Fruit fly (Drosophila melanogaster) whole organism, embryonic: ENCODE results near the gene rols.

ENCODE experiments used
- BEAF-32 ChIP-seq: fragments of 200-800 bp; sonication (Bioruptor generic); optimal IDR thresholded peaks from 3 replicates; lab custom pipeline; 2017; ENCODE audit warnings: missing biosample characterization, missing genetic modification characterization, mild to moderate bottlenecking, moderate library complexity, missing genetic modification reagents
- CG1024 ChIP-seq: fragments of 200-800 bp; sonication (Bioruptor generic); IDR thresholded peaks from 2 replicates; pipeline ENCODE4 v1.3.6; 2022; ENCODE audit warnings: missing biosample characterization, missing genetic modification characterization
- CG10267 ChIP-seq: fragments of 200-800 bp; sonication (Bioruptor generic); optimal IDR thresholded peaks from 2 replicates; lab custom pipeline; 2018; ENCODE audit warnings: missing biosample characterization, mild to moderate bottlenecking, missing genetic modification characterization, moderate library complexity
- CG11085 ChIP-seq: fragments of 200-800 bp; sonication (Bioruptor generic); IDR thresholded peaks from 2 replicates; pipeline ENCODE4 v1.3.6; 2022; ENCODE audit warnings: missing biosample characterization, missing genetic modification characterization
- CG11695 ChIP-seq: fragments of 200-800 bp; sonication (Bioruptor generic); IDR thresholded peaks from 3 replicates; pipeline ENCODE4 v1.3.6; 2022; ENCODE audit warnings: missing biosample characterization, missing genetic modification characterization
- CG12299 ChIP-seq: fragments of 200-800 bp; sonication (Bioruptor generic); optimal IDR thresholded peaks from 2 replicates; lab custom pipeline; 2018; ENCODE audit warnings: missing biosample characterization, mild to moderate bottlenecking, missing genetic modification characterization
- CG13287 ChIP-seq: fragments of 200-800 bp; sonication (Bioruptor generic); IDR thresholded peaks from 2 replicates; pipeline ENCODE4 v1.3.6; 2022; ENCODE audit warnings: missing biosample characterization, missing genetic modification characterization; ENCODE audit not compliant: partially characterized antibody
- CG16815 ChIP-seq: fragments of 200-800 bp; sonication (Bioruptor generic); optimal IDR thresholded peaks from 3 replicates; lab custom pipeline; 2017; ENCODE audit warnings: missing biosample characterization, mild to moderate bottlenecking, missing genetic modification characterization
- CG17612 ChIP-seq: fragments of 200-800 bp; sonication (Bioruptor generic); IDR thresholded peaks from 2 replicates; pipeline ENCODE4 v1.3.6; 2022; ENCODE audit warnings: missing biosample characterization, missing genetic modification characterization
- CG17802 ChIP-seq: fragments of 200-800 bp; sonication (Bioruptor generic); optimal IDR thresholded peaks from 2 replicates; lab custom pipeline; 2018; ENCODE audit warnings: missing biosample characterization, mild to moderate bottlenecking, missing genetic modification characterization, moderate library complexity
- CG18619 ChIP-seq: fragments of 200-800 bp; sonication (Bioruptor generic); optimal IDR thresholded peaks from 3 replicates; lab custom pipeline; 2017; ENCODE audit warnings: missing biosample characterization, mild to moderate bottlenecking, missing genetic modification characterization
- CG18764 ChIP-seq: fragments of 200-800 bp; sonication (Bioruptor generic); optimal IDR thresholded peaks from 3 replicates; lab custom pipeline; 2016; ENCODE audit warnings: missing biosample characterization, missing genetic modification characterization
- CG2129 ChIP-seq: fragments of 200-800 bp; sonication (Bioruptor generic); IDR thresholded peaks from 2 replicates; pipeline ENCODE4 v1.3.6; 2022; ENCODE audit warnings: missing biosample characterization, missing genetic modification characterization; ENCODE audit not compliant: partially characterized antibody
- CG2202 ChIP-seq: fragments of 200-800 bp; sonication (Bioruptor generic); optimal IDR thresholded peaks from 2 replicates; lab custom pipeline; 2018; ENCODE audit warnings: missing biosample characterization, mild to moderate bottlenecking, missing genetic modification characterization
- CG32532 ChIP-seq: fragments of 200-800 bp; sonication (Bioruptor generic); IDR thresholded peaks from 2 replicates; pipeline ENCODE4 v1.3.6; 2022; ENCODE audit warnings: missing biosample characterization, missing genetic modification characterization
- CG3281 ChIP-seq: fragments of 200-800 bp; sonication (Bioruptor generic); optimal IDR thresholded peaks from 3 replicates; lab custom pipeline; 2017; ENCODE audit warnings: missing biosample characterization, mild to moderate bottlenecking, missing genetic modification characterization
- CG3726 ChIP-seq: fragments of 200-800 bp; sonication (Bioruptor generic); IDR thresholded peaks from 3 replicates; pipeline ENCODE4, ENCODE4 v1.3.6; 2022; ENCODE audit warnings: missing biosample characterization, missing genetic modification characterization
- CG43689 ChIP-seq: fragments of 200-800 bp; sonication (Bioruptor generic); IDR thresholded peaks from 2 replicates; pipeline ENCODE4 v1.3.6; 2022; ENCODE audit warnings: missing biosample characterization, missing genetic modification characterization
- CG5245 ChIP-seq: fragments of 200-800 bp; sonication (Bioruptor generic); optimal IDR thresholded peaks from 3 replicates; lab custom pipeline; 2016; ENCODE audit warnings: missing biosample characterization, missing genetic modification characterization
- CG6689 ChIP-seq: fragments of 200-800 bp; sonication (Bioruptor generic); IDR thresholded peaks from 2 replicates; pipeline ENCODE4 v1.3.6; 2022; ENCODE audit warnings: missing biosample characterization, missing genetic modification characterization
- CG7372 ChIP-seq: fragments of 200-800 bp; sonication (Bioruptor generic); IDR thresholded peaks from 2 replicates; pipeline ENCODE4 v1.3.6; 2022; ENCODE audit warnings: missing biosample characterization, missing genetic modification characterization
- CG7786 ChIP-seq: fragments of 200-800 bp; sonication (Bioruptor generic); optimal IDR thresholded peaks from 2 replicates; lab custom pipeline; 2016; ENCODE audit warnings: missing biosample characterization, missing genetic modification characterization
- CG8281 ChIP-seq: fragments of 200-800 bp; sonication (Bioruptor generic); optimal IDR thresholded peaks from 2 replicates; lab custom pipeline; 2018; ENCODE audit warnings: missing biosample characterization, mild to moderate bottlenecking, missing genetic modification characterization, moderate library complexity
- CG8388 ChIP-seq: fragments of 200-800 bp; sonication (Bioruptor generic); optimal IDR thresholded peaks from 2 replicates; lab custom pipeline; 2019; ENCODE audit warnings: missing biosample characterization, mild to moderate bottlenecking, missing genetic modification characterization, moderate library complexity
- CG9797 ChIP-seq: fragments of 200-800 bp; sonication (Bioruptor generic); optimal IDR thresholded peaks from 3 replicates; lab custom pipeline; 2018; ENCODE audit warnings: missing biosample characterization, mild to moderate bottlenecking, missing genetic modification characterization
- CG9932 ChIP-seq: fragments of 200-800 bp; sonication (Bioruptor generic); IDR thresholded peaks from 2 replicates; pipeline ENCODE4 v1.3.6; 2022; ENCODE audit warnings: missing biosample characterization, missing genetic modification characterization
- CTCF ChIP-seq: fragments of 200-800 bp; sonication (Bioruptor generic); optimal IDR thresholded peaks from 2 replicates; lab custom pipeline; 2017; ENCODE audit warnings: missing biosample characterization, mild to moderate bottlenecking, missing genetic modification characterization, moderate library complexity
- CkIIα-i1 ChIP-seq: fragments of 200-800 bp; sonication (Bioruptor generic); IDR thresholded peaks from 2 replicates; pipeline ENCODE4 v1.3.6; 2022; ENCODE audit warnings: missing biosample characterization, missing genetic modification characterization
- Dip2 ChIP-seq: fragments of 200-800 bp; sonication (Bioruptor generic); IDR thresholded peaks from 2 replicates; pipeline ENCODE4 v1.3.6; 2022; ENCODE audit warnings: missing biosample characterization, missing genetic modification characterization
- Hr3 ChIP-seq: fragments of 200-800 bp; sonication (Bioruptor generic); optimal IDR thresholded peaks from 3 replicates; lab custom pipeline; 2016; ENCODE audit warnings: missing biosample characterization, missing genetic modification characterization
- Lhr ChIP-seq: fragments of 200-800 bp; sonication (Bioruptor generic); optimal IDR thresholded peaks from 3 replicates; lab custom pipeline; 2017; ENCODE audit warnings: mild to moderate bottlenecking, missing biosample characterization, missing genetic modification reagents, missing genetic modification characterization
- Pdp1 ChIP-seq, 2 experiments: fragments of 200-800 bp; sonication (Bioruptor generic); optimal IDR thresholded peaks; 3 replicates each; lab custom pipeline; 2016; ENCODE audit warnings: missing biosample characterization in 2 of 2, missing genetic modification characterization in 2 of 2, mild to moderate bottlenecking in 1 of 2, moderate library complexity in 1 of 2
- Sin3A ChIP-seq: fragments of >200 bp; optimal IDR thresholded peaks from 2 replicates; lab custom pipeline; 2018
- abd-A ChIP-seq: fragments of 200-800 bp; sonication (Bioruptor generic); optimal IDR thresholded peaks from 3 replicates; lab custom pipeline; 2019; ENCODE audit warnings: missing biosample characterization, mild to moderate bottlenecking, missing genetic modification characterization, moderate library complexity
- amos ChIP-seq: fragments of 200-800 bp; sonication (Bioruptor generic); IDR thresholded peaks from 2 replicates; pipeline ENCODE4 v1.3.6; 2022; ENCODE audit warnings: missing biosample characterization, missing genetic modification characterization; ENCODE audit not compliant: partially characterized antibody
- ato ChIP-seq: fragments of 200-800 bp; sonication (Bioruptor generic); IDR thresholded peaks from 2 replicates; pipeline ENCODE4 v1.3.6; 2022; ENCODE audit warnings: missing biosample characterization, missing genetic modification characterization; ENCODE audit not compliant: partially characterized antibody
- btn ChIP-seq: fragments of 200-800 bp; sonication (Bioruptor generic); optimal IDR thresholded peaks from 2 replicates; lab custom pipeline; 2016; ENCODE audit warnings: missing biosample characterization, missing genetic modification characterization
- ewg ChIP-seq: fragments of 200-800 bp; sonication (Bioruptor generic); optimal IDR thresholded peaks from 3 replicates; lab custom pipeline; 2017; ENCODE audit warnings: mild to moderate bottlenecking, missing biosample characterization, missing genetic modification reagents, missing genetic modification characterization
- gfzf ChIP-seq: fragments of 200-800 bp; sonication (Bioruptor generic); optimal IDR thresholded peaks from 2 replicates; lab custom pipeline; 2016; ENCODE audit warnings: missing biosample characterization, mild to moderate bottlenecking, missing genetic modification characterization, moderate library complexity
- hkb ChIP-seq, 2 experiments: fragments of 200-800 bp in 1 of 2; fragments of >200 bp in 1 of 2; sonication (Bioruptor generic) in 1 of 2; IDR thresholded peaks in 1 of 2; optimal IDR thresholded peaks in 1 of 2; 2 replicates each; pipeline versions ENCODE4 v1.3.6 to Lab custom; 2017 to 2022; ENCODE audit warnings: missing biosample characterization in 1 of 2, missing genetic modification characterization in 1 of 2
- lbe ChIP-seq: fragments of 200-800 bp; sonication (Bioruptor generic); optimal IDR thresholded peaks from 2 replicates; lab custom pipeline; 2016; ENCODE audit warnings: missing biosample characterization, mild to moderate bottlenecking, missing genetic modification characterization
- nerfin-2 ChIP-seq: fragments of 200-800 bp; sonication (Bioruptor generic); IDR thresholded peaks from 2 replicates; pipeline ENCODE4 v1.3.6; 2022; ENCODE audit warnings: missing biosample characterization, missing genetic modification characterization; ENCODE audit not compliant: partially characterized antibody
- pita ChIP-seq: fragments of 200-800 bp; sonication (Bioruptor generic); optimal IDR thresholded peaks from 2 replicates; lab custom pipeline; 2017; ENCODE audit warnings: missing biosample characterization, mild to moderate bottlenecking, missing genetic modification characterization
- slp2 ChIP-seq: fragments of 200-800 bp; sonication (Bioruptor generic); optimal IDR thresholded peaks from 2 replicates; lab custom pipeline; 2016; ENCODE audit warnings: missing biosample characterization, missing genetic modification characterization
- trem ChIP-seq: fragments of 200-800 bp; optimal IDR thresholded peaks from 3 replicates; lab custom pipeline; 2019; ENCODE audit warnings: missing biosample characterization, mild to moderate bottlenecking, missing genetic modification characterization, moderate library complexity
- tup ChIP-seq: fragments of 200-800 bp; sonication (Bioruptor generic); optimal IDR thresholded peaks from 2 replicates; lab custom pipeline; 2016; ENCODE audit warnings: missing biosample characterization, mild to moderate bottlenecking, missing genetic modification characterization, moderate library complexity
- wdn ChIP-seq: fragments of 200-800 bp; sonication (Bioruptor generic); IDR thresholded peaks from 2 replicates; pipeline ENCODE4 v1.3.6; 2022; ENCODE audit warnings: missing biosample characterization, missing genetic modification characterization

The rols gene

DNA sequence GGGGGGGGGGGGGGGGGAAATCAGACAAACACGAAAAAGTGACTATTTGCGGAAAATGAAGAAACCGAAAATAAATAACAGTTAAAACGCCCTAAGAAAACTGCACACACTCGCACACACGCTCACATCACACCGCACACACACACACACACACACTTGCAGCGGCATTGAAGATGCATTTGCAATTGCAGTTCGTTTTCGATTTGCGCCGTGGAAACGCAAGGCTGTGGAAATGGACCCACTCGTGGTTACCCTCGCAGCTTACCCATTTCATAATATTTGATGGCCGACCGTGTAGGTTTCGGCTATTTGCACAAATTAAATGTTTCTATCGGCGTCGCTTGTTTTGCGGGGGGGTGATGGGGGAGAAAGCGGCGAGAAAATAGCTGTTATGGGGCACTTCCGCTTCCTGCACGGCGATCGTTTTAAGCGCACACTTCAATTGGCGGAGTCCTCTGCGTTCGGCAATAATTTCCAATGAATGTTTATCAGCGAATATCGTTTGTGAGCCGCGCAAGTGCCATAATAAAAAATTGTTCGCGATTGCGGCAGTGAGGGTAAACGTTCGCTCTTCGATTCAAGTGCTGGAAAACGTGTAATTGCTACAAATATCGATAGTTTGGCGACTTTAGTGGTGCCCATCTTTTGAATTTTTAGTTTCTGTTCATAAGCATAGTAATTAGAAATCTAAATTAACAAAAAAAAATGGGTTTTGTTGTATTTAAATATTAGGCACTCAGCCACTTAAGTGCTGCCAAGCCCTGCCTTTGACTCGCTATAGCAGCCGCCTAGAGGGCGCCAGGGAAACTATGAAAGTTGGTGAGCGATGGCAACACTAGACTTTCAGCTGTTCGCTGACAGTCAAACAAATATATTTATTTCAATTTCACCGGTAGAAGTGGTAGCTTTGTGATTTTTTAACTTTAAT, 62.1 kb downstream of the rols start, which contains the start of the genes Pop2 and CG6928 (continued):
- TF ChIP-seq CG3281 (peak; percentile 52), gfzf (GFP tag; lab: Kevin White, UChicago) (peak; percentile 45), Lhr (GFP tag; lab: Kevin White, UChicago) (peak; percentile 91), CG18764 (GFP tag; lab: Kevin White, UChicago) (peak; percentile 65), BEAF-32 (peak; percentile 93), CG11695 (GFP tag; lab: Robert Waterston, UW) (0 out of 3 replicates have a peak, but pooled peaks have one; percentile 42), ato (peak; percentile 76; the same call in 1 of the 2 replicates), CTCF (peak; percentile 97), nerfin-2 (GFP tag; lab: Robert Waterston, UW) (no peak; the same call in 1 of the 2 replicates), CG9932 (GFP tag; lab: Robert Waterston, UW) (peak; percentile 88), CG2129 (GFP tag; lab: Robert Waterston, UW) (peak; percentile 58), CG6689 (GFP tag; lab: Robert Waterston, UW) (peak; percentile 52; the same call in 1 of the 2 replicates), Pdp1 (GFP tag; optimal IDR thresholded peaks at IDR 0.05; lab: Kevin White, UChicago) (peak; percentile 77 to 78), tup (GFP tag; lab: Kevin White, UChicago) (peak; percentile 55), amos (GFP tag; lab: Robert Waterston, UW) (peak; percentile 83), CG2202 (tag; lab: Kevin White, UChicago) (no peak), CG9797 (GFP tag; lab: Kevin White, UChicago) (peak; percentile 67), CG13287 (GFP tag; lab: Robert Waterston, UW) (peak; percentile 95), CG8281 (no peak), Sin3A (lab: Kevin White, UChicago) (peak; percentile 99), CG1024 (0 out of 2 replicates have a peak, but pooled peaks have one; percentile 9), hkb (optimal IDR thresholded peaks at IDR 0.05; lab: Kevin White, UChicago) (peak; percentile 95), hkb (GFP tag; IDR thresholded peaks at IDR 0.05; lab: Robert Waterston, UW) (peak; percentile 59; the same call in 1 of the 2 replicates), CG10267 (tag; lab: Kevin White, UChicago) (peak; percentile 98), ewg (peak; percentile 87), CG7786 (GFP tag; lab: Kevin White, UChicago) (peak; percentile 87), CG17802 (peak; percentile 57), CG18619 (GFP tag; lab: Kevin White, UChicago) (peak; percentile 29), pita (GFP tag; lab: Kevin White, UChicago) (no peak), CG7372 (peak; percentile 78), CG8388 (GFP tag; lab: Kevin White, UChicago) (peak; percentile 78), CG12299 (tag; lab: Kevin White, UChicago) (no peak), trem (tag; lab: Kevin White, UChicago) (peak; percentile 86), Hr3 (GFP tag; lab: Kevin White, UChicago) (peak; percentile 83), btn (peak; percentile 44), abd-A (tag; lab: Kevin White, UChicago) (no peak), CG17612 (no peak), CG11085 (GFP tag; lab: Robert Waterston, UW) (peak; percentile 56; the same call in 1 of the 2 replicates), CG5245 (peak; percentile 80), Dip2 (GFP tag; lab: Robert Waterston, UW) (no peak), wdn (no peak), lbe (GFP tag; lab: Kevin White, UChicago) (peak; percentile 42), CG3726 (0 out of 3 replicates have a peak, but pooled peaks have one; percentile 21), CG43689 (GFP tag; lab: Robert Waterston, UW) (no peak), CkIIα-i1 (GFP tag; lab: Robert Waterston, UW) (no peak), CG16815 (GFP tag; lab: Kevin White, UChicago) (peak; percentile 56), slp2 (GFP tag; lab: Kevin White, UChicago) (peak; percentile 80), CG32532 (GFP tag; lab: Robert Waterston, UW) (peak; percentile 75)
